Fruit fly (Drosophila melanogaster): Measurements from ENCODE around the gene CG32563.
A peak's percentile ranks its signal among the peaks of the same experiment; 100 is the strongest.

CG32563 gene

dm6 chrX:17177606-17178005, 30.6 kb upstream of the CG32563 start:
- TF ChIP-seq Dll (optimal IDR thresholded peaks at IDR 0.05) (no peak), usp (GFP tag; optimal IDR thresholded peaks at IDR 0.05) (no peak), EcR (GFP tag; optimal IDR thresholded peaks at IDR 0.05) (no peak), CG8478 (optimal IDR thresholded peaks at IDR 0.05) (no peak), pan (optimal IDR thresholded peaks at IDR 0.05) (no peak), psq (optimal IDR thresholded peaks at IDR 0.05) (no peak)

dm6 chrX:17178484-17178921, 29.7 kb upstream of the CG32563 start:
- TF ChIP-seq usp (GFP tag; optimal IDR thresholded peaks at IDR 0.05) = no peak
- peak; percentile 67 for TF ChIP-seq Dll (optimal IDR thresholded peaks at IDR 0.05)
- TF ChIP-seq CG8478 (optimal IDR thresholded peaks at IDR 0.05) = no peak
- TF ChIP-seq psq (optimal IDR thresholded peaks at IDR 0.05) = no peak
- TF ChIP-seq EcR (GFP tag; optimal IDR thresholded peaks at IDR 0.05) = no peak
- TF ChIP-seq pan (optimal IDR thresholded peaks at IDR 0.05) = no peak

- TF ChIP-seq CG8478 (optimal IDR thresholded peaks at IDR 0.05) (no peak), Dll (optimal IDR thresholded peaks at IDR 0.05) (no peak), usp (GFP tag; optimal IDR thresholded peaks at IDR 0.05) (no peak), psq (optimal IDR thresholded peaks at IDR 0.05) (no peak), pan (optimal IDR thresholded peaks at IDR 0.05) (no peak), EcR (GFP tag; optimal IDR thresholded peaks at IDR 0.05) (no peak)
Measured at dm6 chrX:17180523-17180922, 27.7 kb upstream of the CG32563 start.

- TF ChIP-seq CG8478 (optimal IDR thresholded peaks at IDR 0.05) = no peak
- no peak for TF ChIP-seq EcR (GFP tag; optimal IDR thresholded peaks at IDR 0.05)
- TF ChIP-seq Dll (optimal IDR thresholded peaks at IDR 0.05) = no peak
- TF ChIP-seq psq (optimal IDR thresholded peaks at IDR 0.05) = no peak
- TF ChIP-seq usp (GFP tag; optimal IDR thresholded peaks at IDR 0.05) = no peak
- TF ChIP-seq pan (optimal IDR thresholded peaks at IDR 0.05) = no peak
Measured at dm6 chrX:17181264-17182198, 26.7 kb upstream of the CG32563 start.

- TF ChIP-seq CG8478 (optimal IDR thresholded peaks at IDR 0.05) (no peak), pan (optimal IDR thresholded peaks at IDR 0.05) (no peak), Dll (optimal IDR thresholded peaks at IDR 0.05) (no peak), usp (GFP tag; optimal IDR thresholded peaks at IDR 0.05) (no peak), EcR (GFP tag; optimal IDR thresholded peaks at IDR 0.05) (no peak), psq (optimal IDR thresholded peaks at IDR 0.05) (no peak)
Measured at dm6 chrX:17183486-17183885, 24.8 kb upstream of the CG32563 start.

- no peak for TF ChIP-seq usp (GFP tag; optimal IDR thresholded peaks at IDR 0.05)
- TF ChIP-seq CG8478 (optimal IDR thresholded peaks at IDR 0.05) = no peak
- no peak for TF ChIP-seq pan (optimal IDR thresholded peaks at IDR 0.05)
- TF ChIP-seq Dll (optimal IDR thresholded peaks at IDR 0.05) = no peak
- no peak for TF ChIP-seq psq (optimal IDR thresholded peaks at IDR 0.05)
- no peak for TF ChIP-seq EcR (GFP tag; optimal IDR thresholded peaks at IDR 0.05)
Measured at dm6 chrX:17186432-17186831, 21.8 kb upstream of the CG32563 start.

dm6 chrX:17187495-17187894, 20.7 kb upstream of the CG32563 start:
- TF ChIP-seq EcR (GFP tag; optimal IDR thresholded peaks at IDR 0.05) (no peak), psq (optimal IDR thresholded peaks at IDR 0.05) (no peak), usp (GFP tag; optimal IDR thresholded peaks at IDR 0.05) (no peak), CG8478 (optimal IDR thresholded peaks at IDR 0.05) (no peak), pan (optimal IDR thresholded peaks at IDR 0.05) (no peak), Dll (optimal IDR thresholded peaks at IDR 0.05) (no peak)

- no peak for TF ChIP-seq EcR (GFP tag; optimal IDR thresholded peaks at IDR 0.05)
- no peak for TF ChIP-seq pan (optimal IDR thresholded peaks at IDR 0.05)
- no peak for TF ChIP-seq CG8478 (optimal IDR thresholded peaks at IDR 0.05)
- TF ChIP-seq usp (GFP tag; optimal IDR thresholded peaks at IDR 0.05) = no peak
- no peak for TF ChIP-seq psq (optimal IDR thresholded peaks at IDR 0.05)
- TF ChIP-seq Dll (optimal IDR thresholded peaks at IDR 0.05) = no peak
Measured at dm6 chrX:17188167-17188566, 20.1 kb upstream of the CG32563 start.

dm6 chrX:17202498-17203162, 5.6 kb upstream of the CG32563 start, which contains the start of the genes TTLL1A and CG5070:
Gene TTLL1A (minus strand): TSS chrX:17202598.
Gene CG5070 (plus strand): TSS chrX:17203112.
- no peak for TF ChIP-seq usp (GFP tag; optimal IDR thresholded peaks at IDR 0.05)
- no peak for TF ChIP-seq Dll (optimal IDR thresholded peaks at IDR 0.05)

dm6 chrX:17205028-17205427, 3.2 kb upstream of the CG32563 start:
- TF ChIP-seq usp (GFP tag; optimal IDR thresholded peaks at IDR 0.05) (no peak), psq (optimal IDR thresholded peaks at IDR 0.05) (no peak), pan (optimal IDR thresholded peaks at IDR 0.05) (no peak), CG8478 (optimal IDR thresholded peaks at IDR 0.05) (no peak), Dll (optimal IDR thresholded peaks at IDR 0.05) (no peak), EcR (GFP tag; optimal IDR thresholded peaks at IDR 0.05) (no peak)

- TF ChIP-seq psq (optimal IDR thresholded peaks at IDR 0.05) (no peak), usp (GFP tag; optimal IDR thresholded peaks at IDR 0.05) (no peak), Dll (optimal IDR thresholded peaks at IDR 0.05) (no peak), pan (optimal IDR thresholded peaks at IDR 0.05) (no peak), EcR (GFP tag; optimal IDR thresholded peaks at IDR 0.05) (no peak), CG8478 (optimal IDR thresholded peaks at IDR 0.05) (no peak)
Measured at dm6 chrX:17206046-17206445, 2.2 kb upstream of the CG32563 start, which contains the start of gene CG32564. Gene CG32564 (plus strand): TSS chrX:17206407.

dm6 chrX:17209897-17210296, 1.7 kb downstream of the CG32563 start, which contains the start of gene CG12995:
Gene CG12995 (minus strand): TSS chrX:17209997.
- TF ChIP-seq EcR (GFP tag; optimal IDR thresholded peaks at IDR 0.05) = no peak
- TF ChIP-seq psq (optimal IDR thresholded peaks at IDR 0.05) = no peak
- TF ChIP-seq Dll (optimal IDR thresholded peaks at IDR 0.05) = no peak
- no peak for TF ChIP-seq usp (GFP tag; optimal IDR thresholded peaks at IDR 0.05)

Data from whole organism.